Worm (Caenorhabditis elegans) whole organism, L1 larva: ENCODE results near the gene C13E3.1.

Experiments used
- ceh-88 ChIP-seq: fragments of 200-800 bp; sonication (Bioruptor generic); IDR thresholded peaks from 2 replicates; pipeline ENCODE4 v1.3.6; 2022; ENCODE audit warnings: missing genetic modification characterization, missing compliant biosample characterization
- dpl-1 ChIP-seq, 3 experiments: fragments of 150-350 bp in 2 of 3; sonication (generic microtip) in 1 of 3; optimal IDR thresholded peaks; 2 replicates each; lab custom pipeline; 2014 to 2017; ENCODE audit warnings: missing biosample characterization in 3 of 3, missing genetic modification characterization in 3 of 3, missing genetic modification reagents in 3 of 3
- egl-27 ChIP-seq, 2 experiments: fragments of 150-350 bp in 1 of 2; sonication (generic microtip); optimal IDR thresholded peaks; 3 replicates each; lab custom pipeline; 2017 to 2018; ENCODE audit warnings: missing biosample characterization in 2 of 2, missing genetic modification characterization in 2 of 2, missing genetic modification reagents in 2 of 2
- elt-2 ChIP-seq: sonication (generic microtip); optimal IDR thresholded peaks from 2 replicates; lab custom pipeline; 2016; ENCODE audit warnings: missing genetic modification characterization, mild to moderate bottlenecking, inconsistent platforms, missing compliant biosample characterization, missing genetic modification reagents
- lin-13 ChIP-seq: fragments of 150-350 bp; optimal IDR thresholded peaks from 2 replicates; lab custom pipeline; 2014; ENCODE audit warnings: missing biosample characterization, missing genetic modification reagents, missing genetic modification characterization
- lin-39 ChIP-seq: fragments of 150-350 bp; optimal IDR thresholded peaks from 2 replicates; lab custom pipeline; 2014; ENCODE audit warnings: missing biosample characterization, missing genetic modification reagents, missing genetic modification characterization
- lir-3 ChIP-seq: sonication (generic microtip); optimal IDR thresholded peaks from 2 replicates; lab custom pipeline; 2016; ENCODE audit warnings: mild to moderate bottlenecking, missing genetic modification characterization, moderate library complexity, missing compliant biosample characterization; ENCODE audit not compliant: poor library complexity
- mdl-1 ChIP-seq, 2 experiments: fragments of 150-350 bp; optimal IDR thresholded peaks; 2 replicates each; lab custom pipeline; 2014 to 2017; ENCODE audit warnings: missing biosample characterization in 2 of 2, missing genetic modification characterization in 2 of 2, inconsistent platforms in 1 of 2
- nhr-11 ChIP-seq: fragments of 150-350 bp; optimal IDR thresholded peaks from 2 replicates; lab custom pipeline; 2014; ENCODE audit warnings: missing biosample characterization, missing genetic modification characterization
- pqm-1 ChIP-seq: sonication (generic microtip); optimal IDR thresholded peaks from 3 replicates; lab custom pipeline; 2017; ENCODE audit warnings: missing biosample characterization, missing genetic modification characterization
- snpc-4 ChIP-seq: fragments of 150-350 bp; optimal IDR thresholded peaks from 2 replicates; lab custom pipeline; 2014; ENCODE audit warnings: missing biosample characterization, missing genetic modification characterization
- unc-30 ChIP-seq: sonication (generic microtip); optimal IDR thresholded peaks from 2 replicates; lab custom pipeline; 2017; ENCODE audit warnings: missing biosample characterization, missing genetic modification characterization

ce11 chrX:8891393-8891953 is 1.4 kb upstream of the C13E3.1 start:
- no peak for TF ChIP-seq egl-27 (tag; optimal IDR thresholded peaks at IDR 0.05; lab: Kevin White, UChicago)
- TF ChIP-seq lir-3 (tag; lab: Kevin White, UChicago) = no peak
- TF ChIP-seq pqm-1 = no peak
- TF ChIP-seq lin-13 (GFP tag; lab: Kevin White, UChicago) = no peak
- TF ChIP-seq mdl-1 (tag; optimal IDR thresholded peaks at IDR 0.05; lab: Kevin White, UChicago) = no peak
- TF ChIP-seq snpc-4 (tag; lab: Kevin White, UChicago) = no peak
- TF ChIP-seq dpl-1 (GFP tag; optimal IDR thresholded peaks at IDR 0.05; lab: Kevin White, UChicago) = no peak
- TF ChIP-seq elt-2 = peak; percentile 65
- TF ChIP-seq unc-30 (tag; lab: Kevin White, UChicago) = no peak
- no peak for TF ChIP-seq lin-39 (tag; lab: Kevin White, UChicago)
- TF ChIP-seq ceh-88 = no peak
- no peak for TF ChIP-seq nhr-11
